Fruit fly (Drosophila melanogaster): Measurements from ENCODE around the gene AspRS-m.

AspRS-m gene

dm6 chr2L:16880930-16881329, 54.1 kb downstream of the AspRS-m start:
- TF ChIP-seq CG17801 (GFP tag; optimal IDR thresholded peaks at IDR 0.05; ENCODE audit: partially characterized antibody) = peak; percentile 43

All from ovary, adult (tissue).